Worm (Caenorhabditis elegans) whole organism, L4 larva: ENCODE measurements around the gene dyf-2.

ENCODE experiments used
- F44E2.7 ChIP-seq: fragments of 200-800 bp; sonication (Bioruptor generic); IDR thresholded peaks from 2 replicates; pipeline ENCODE4 v2.1.2; 2022; ENCODE audit warnings: missing genetic modification characterization, missing compliant biosample characterization
- T26A8.4 ChIP-seq: fragments of 200-800 bp; sonication (Bioruptor generic); IDR thresholded peaks from 2 replicates; pipeline ENCODE4 v1.3.6; 2022; ENCODE audit warnings: missing genetic modification characterization, missing compliant biosample characterization
- Y105C5A.15 ChIP-seq: fragments of 200-800 bp; sonication (Bioruptor generic); IDR thresholded peaks from 2 replicates; pipeline ENCODE4 v1.3.6; 2022; ENCODE audit warnings: missing genetic modification characterization, missing compliant biosample characterization
- Y48G9A.11 ChIP-seq: fragments of 200-800 bp; sonication (Bioruptor generic); IDR thresholded peaks from 2 replicates; pipeline ENCODE4 v1.3.6; 2022; ENCODE audit warnings: missing genetic modification reagents, missing genetic modification characterization, missing compliant biosample characterization
- aha-1 ChIP-seq: fragments of 150-350 bp; peaks from one replicate; lab custom pipeline; 2014; ENCODE audit warnings: missing biosample characterization, missing genetic modification characterization
- ama-1 ChIP-seq: fragments of 150-350 bp; optimal IDR thresholded peaks from 2 replicates; lab custom pipeline; 2014; ENCODE audit warnings: inconsistent platforms, mixed read lengths
- ceh-44 ChIP-seq: fragments of 200-800 bp; sonication (Bioruptor generic); IDR thresholded peaks from 2 replicates; pipeline ENCODE4 v1.3.6; 2022; ENCODE audit warnings: missing genetic modification reagents, missing genetic modification characterization, missing compliant biosample characterization
- daf-16 ChIP-seq, 3 experiments: sonication (generic microtip); optimal IDR thresholded peaks; 2 replicates each; lab custom pipeline; 2016 to 2017; ENCODE audit warnings: missing genetic modification characterization in 3 of 3, missing genetic modification reagents in 3 of 3, mild to moderate bottlenecking in 2 of 3, missing compliant biosample characterization in 2 of 3, missing biosample characterization in 1 of 3, moderate library complexity in 1 of 3
- daf-8 ChIP-seq: fragments of 200-800 bp; sonication (Bioruptor generic); IDR thresholded peaks from 2 replicates; pipeline ENCODE4 v1.3.6; 2022; ENCODE audit warnings: missing genetic modification characterization, missing compliant biosample characterization
- dmd-8 ChIP-seq: fragments of 200-800 bp; sonication (Bioruptor generic); IDR thresholded peaks from 2 replicates; pipeline ENCODE4 v1.3.6; 2022; ENCODE audit warnings: missing genetic modification characterization, missing compliant biosample characterization
- duxl-1 ChIP-seq: sonication (generic microtip); optimal IDR thresholded peaks from 2 replicates; lab custom pipeline; 2016; ENCODE audit warnings: mild to moderate bottlenecking, missing genetic modification characterization, moderate library complexity, missing compliant biosample characterization; ENCODE audit not compliant: poor library complexity
- egl-43 ChIP-seq: fragments of 200-800 bp; sonication (Bioruptor generic); IDR thresholded peaks from 2 replicates; pipeline ENCODE4 v1.3.6; 2022; ENCODE audit warnings: missing genetic modification reagents, missing genetic modification characterization, missing compliant biosample characterization
- gei-8 ChIP-seq: fragments of 200-800 bp; sonication (Bioruptor generic); optimal IDR thresholded peaks from 2 replicates; lab custom pipeline; 2018; ENCODE audit warnings: mild to moderate bottlenecking, missing genetic modification characterization, missing compliant biosample characterization
- hlh-11 ChIP-seq: fragments of 200-800 bp; sonication (Bioruptor generic); optimal IDR thresholded peaks from 2 replicates; lab custom pipeline; 2018; ENCODE audit warnings: mild to moderate bottlenecking, missing genetic modification characterization, missing compliant biosample characterization
- hlh-30 ChIP-seq: sonication (generic microtip); optimal IDR thresholded peaks from 2 replicates; lab custom pipeline; 2017; ENCODE audit warnings: antibody characterized with exemption, mild to moderate bottlenecking, missing genetic modification characterization, missing compliant biosample characterization; ENCODE audit not compliant: insufficient read depth
- jun-1 ChIP-seq: fragments of 150-350 bp; optimal IDR thresholded peaks from 2 replicates; lab custom pipeline; 2014; ENCODE audit warnings: missing biosample characterization, missing genetic modification reagents, missing genetic modification characterization
- lin-29 ChIP-seq: fragments of 200-800 bp; sonication (Bioruptor generic); IDR thresholded peaks from 2 replicates; pipeline ENCODE4 v1.3.6; 2022; ENCODE audit warnings: missing genetic modification reagents, missing genetic modification characterization, missing compliant biosample characterization
- lin-39 ChIP-seq: fragments of 150-350 bp; optimal IDR thresholded peaks from 2 replicates; lab custom pipeline; 2014; ENCODE audit warnings: missing biosample characterization, missing genetic modification reagents, missing genetic modification characterization
- madf-5 ChIP-seq, 2 experiments: fragments of 200-800 bp; sonication (Bioruptor generic); IDR thresholded peaks; 2 replicates each; pipeline ENCODE4 v1.3.6; 2022; ENCODE audit warnings: missing compliant biosample characterization in 2 of 2, missing genetic modification characterization in 2 of 2
- nhr-25 ChIP-seq: sonication (generic microtip); optimal IDR thresholded peaks from 2 replicates; lab custom pipeline; 2017; ENCODE audit warnings: missing genetic modification characterization, mild to moderate bottlenecking, missing compliant biosample characterization, antibody characterized with exemption, moderate library complexity, borderline replicate concordance; ENCODE audit not compliant: insufficient read depth
- nhr-28 ChIP-seq: fragments of 150-350 bp; optimal IDR thresholded peaks from 2 replicates; lab custom pipeline; 2014; ENCODE audit warnings: missing biosample characterization, missing genetic modification characterization
- nhr-6 ChIP-seq: fragments of 150-350 bp; optimal IDR thresholded peaks from 2 replicates; lab custom pipeline; 2014; ENCODE audit warnings: missing biosample characterization, missing genetic modification characterization
- nhr-76 ChIP-seq: fragments of 150-350 bp; optimal IDR thresholded peaks from 2 replicates; lab custom pipeline; 2014; ENCODE audit warnings: missing biosample characterization, missing genetic modification characterization
- rbr-2 ChIP-seq: sonication (generic microtip); optimal IDR thresholded peaks from 2 replicates; lab custom pipeline; 2016; ENCODE audit warnings: missing genotype, missing genetic modification characterization, missing compliant biosample characterization
- sdz-12 ChIP-seq: fragments of 200-800 bp; sonication (Bioruptor generic); optimal IDR thresholded peaks from 2 replicates; lab custom pipeline; 2018; ENCODE audit warnings: mild to moderate bottlenecking, missing genetic modification characterization, missing compliant biosample characterization
- skn-1 ChIP-seq: fragments of 150-350 bp; optimal IDR thresholded peaks from 2 replicates; lab custom pipeline; 2014; ENCODE audit warnings: missing biosample characterization, missing genetic modification characterization
- snpc-4 ChIP-seq: fragments of 150-350 bp; optimal IDR thresholded peaks from 2 replicates; lab custom pipeline; 2014; ENCODE audit warnings: missing biosample characterization, missing genetic modification characterization
- spr-1 ChIP-seq: sonication (generic microtip); optimal IDR thresholded peaks from 2 replicates; lab custom pipeline; 2016; ENCODE audit warnings: mild to moderate bottlenecking, missing genetic modification characterization, missing compliant biosample characterization
- tra-1 ChIP-seq: fragments of 200-800 bp; sonication (Bioruptor generic); IDR thresholded peaks from 2 replicates; pipeline ENCODE4 v1.3.6; 2022; ENCODE audit warnings: missing genetic modification reagents, missing genetic modification characterization, missing compliant biosample characterization
- unc-39 ChIP-seq: sonication (generic microtip); optimal IDR thresholded peaks from 2 replicates; lab custom pipeline; 2017; ENCODE audit warnings: missing biosample characterization, missing genetic modification characterization
- unc-62 ChIP-seq, 3 experiments: fragments of 150-350 bp in 1 of 3; sonication (generic microtip); optimal IDR thresholded peaks in 2 of 3; peaks in 1 of 3; 1 replicate in 1 of 3; 2 replicates in 2 of 3; lab custom pipeline; 2014 to 2017; ENCODE audit warnings: missing biosample characterization in 3 of 3, missing genetic modification characterization in 3 of 3, missing genetic modification reagents in 3 of 3, missing genotype in 1 of 3
- vab-7 ChIP-seq: fragments of 200-800 bp; sonication (Bioruptor generic); IDR thresholded peaks from 2 replicates; pipeline ENCODE4 v1.3.6; 2022; ENCODE audit warnings: missing genetic modification reagents, missing genetic modification characterization, missing compliant biosample characterization
- zip-11 ChIP-seq: fragments of 200-800 bp; sonication (Bioruptor generic); IDR thresholded peaks from 2 replicates; pipeline ENCODE4 v1.3.6; 2022; ENCODE audit warnings: missing genetic modification characterization, missing compliant biosample characterization

dyf-2 gene

DNA sequence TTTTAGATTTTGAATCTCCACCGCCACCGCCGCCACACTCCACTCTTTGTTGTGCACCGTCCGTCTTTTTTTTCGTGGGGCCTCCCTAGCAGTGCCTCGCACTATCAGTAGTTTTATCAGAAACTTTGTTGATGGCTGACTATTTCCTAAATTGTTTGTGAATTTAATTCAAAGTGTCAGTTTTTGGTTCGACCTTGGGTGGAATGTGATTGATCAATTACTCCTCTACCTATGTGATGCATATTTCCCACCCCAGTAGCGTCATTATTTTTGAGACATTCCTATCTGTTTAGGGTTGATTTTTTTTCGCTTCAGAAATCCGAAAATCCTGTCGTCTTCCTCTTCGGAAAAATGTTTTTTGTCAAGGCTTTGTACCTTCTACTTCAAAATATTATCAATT, 24.4 kb upstream of the dyf-2 start:
- TF ChIP-seq snpc-4 (tag; lab: Kevin White, UChicago) (no peak), hlh-11 (tag; lab: Kevin White, UChicago) (peak; percentile 10), zip-11 (GFP tag; lab: Robert Waterston, UW) (no peak), aha-1 (no peak), lin-29 (GFP tag; lab: Robert Waterston, UW) (no peak), ceh-44 (no peak), unc-39 (tag; lab: Kevin White, UChicago) (no peak), skn-1 (tag; lab: Kevin White, UChicago) (no peak), nhr-6 (no peak), duxl-1 (tag; lab: Kevin White, UChicago) (no peak), daf-8 (no peak), dmd-8 (no peak), T26A8.4 (GFP tag; lab: Robert Waterston, UW) (0 out of 2 replicates have a peak, but pooled peaks have one; percentile 28), daf-16 (GFP tag; optimal IDR thresholded peaks at IDR 0.05; lab: Kevin White, UChicago) (no peak), daf-16 (tag; optimal IDR thresholded peaks at IDR 0.05; lab: Kevin White, UChicago) (no peak), unc-62 (GFP tag; optimal IDR thresholded peaks at IDR 0.05 in 1 of 2; lab: Kevin White, UChicago) (peak in 1 of 2 experiments; percentile 82), unc-62 (tag; optimal IDR thresholded peaks at IDR 0.05; lab: Kevin White, UChicago) (no peak), Y48G9A.11 (GFP tag; lab: Robert Waterston, UW) (0 out of 2 replicates have a peak, but pooled peaks have one; percentile 38), nhr-25 (tag; lab: Kevin White, UChicago) (peak; percentile 19), nhr-76 (tag; lab: Kevin White, UChicago) (no peak)

DNA sequence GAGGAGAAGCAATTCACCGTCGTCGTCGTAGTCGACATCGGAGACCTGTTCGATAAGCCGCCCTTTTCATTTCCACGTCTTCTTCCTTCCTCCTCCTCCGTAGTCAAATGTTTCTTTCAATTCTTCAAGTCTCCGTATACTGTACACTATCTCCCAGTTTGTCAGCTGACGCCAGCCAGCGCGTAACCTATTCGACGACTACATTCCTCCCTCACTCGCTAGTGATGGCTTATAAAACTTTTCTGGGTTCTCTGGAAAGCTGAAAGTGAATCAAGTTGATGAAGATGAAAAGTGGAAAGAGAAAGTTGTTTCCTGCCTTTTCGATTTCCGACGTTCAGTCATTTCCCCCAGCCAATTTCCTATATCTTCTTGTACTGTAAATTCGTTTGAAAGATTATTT, 22.9 kb upstream of the dyf-2 start:
- no peak for TF ChIP-seq sdz-12
- no peak for TF ChIP-seq lin-39 (tag; lab: Kevin White, UChicago)
- TF ChIP-seq unc-62 (GFP tag; optimal IDR thresholded peaks at IDR 0.05 in 1 of 2; lab: Kevin White, UChicago) = peak in 1 of 2 experiments; percentile 98
- TF ChIP-seq unc-62 (tag; optimal IDR thresholded peaks at IDR 0.05; lab: Kevin White, UChicago) = no peak
- TF ChIP-seq nhr-6 = no peak
- no peak for TF ChIP-seq vab-7 (GFP tag; lab: Robert Waterston, UW)
- TF ChIP-seq aha-1 = peak; percentile 62
- peak; percentile 30; the same call in 1 of the 2 replicates for TF ChIP-seq egl-43
- TF ChIP-seq zip-11 (GFP tag; lab: Robert Waterston, UW) = no peak
- peak; percentile 32 for TF ChIP-seq hlh-11 (tag; lab: Kevin White, UChicago)
- TF ChIP-seq Y105C5A.15 (GFP tag; lab: Robert Waterston, UW) = no peak
- TF ChIP-seq spr-1 (tag; lab: Kevin White, UChicago) = peak; percentile 19
- TF ChIP-seq hlh-30 (tag; lab: Kevin White, UChicago) = peak; percentile 50
- TF ChIP-seq ama-1 = peak; percentile 23
- TF ChIP-seq unc-39 (tag; lab: Kevin White, UChicago) = no peak
- peak; percentile 38 for TF ChIP-seq nhr-28 (tag; lab: Kevin White, UChicago)
- TF ChIP-seq gei-8 (GFP tag; lab: Kevin White, UChicago) = no peak

DNA sequence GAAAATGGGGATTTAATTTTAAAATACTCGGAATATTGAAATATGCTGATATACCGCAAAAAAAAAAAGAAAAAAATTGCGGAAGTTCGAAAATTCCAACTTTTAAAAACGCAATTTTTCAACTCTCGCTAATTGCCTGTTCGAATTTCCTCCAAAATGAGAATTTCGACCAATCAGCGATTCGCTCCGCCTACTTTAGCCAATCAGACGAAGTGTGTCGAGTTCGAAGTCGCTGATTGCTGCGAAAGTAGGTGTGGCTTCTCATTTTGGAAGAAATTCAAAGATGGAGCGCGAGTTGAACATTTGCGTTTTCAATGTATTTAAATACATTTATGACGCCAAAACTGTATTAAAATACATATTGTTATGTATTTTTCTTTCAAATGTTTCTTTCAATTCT, 22.2 kb upstream of the dyf-2 start:
- TF ChIP-seq unc-62 (GFP tag; optimal IDR thresholded peaks at IDR 0.05 in 1 of 2; lab: Kevin White, UChicago) = peak in 1 of 2 experiments; percentile 51
- TF ChIP-seq unc-62 (tag; optimal IDR thresholded peaks at IDR 0.05; lab: Kevin White, UChicago) = no peak
- no peak for TF ChIP-seq lin-29 (GFP tag; lab: Robert Waterston, UW)

DNA sequence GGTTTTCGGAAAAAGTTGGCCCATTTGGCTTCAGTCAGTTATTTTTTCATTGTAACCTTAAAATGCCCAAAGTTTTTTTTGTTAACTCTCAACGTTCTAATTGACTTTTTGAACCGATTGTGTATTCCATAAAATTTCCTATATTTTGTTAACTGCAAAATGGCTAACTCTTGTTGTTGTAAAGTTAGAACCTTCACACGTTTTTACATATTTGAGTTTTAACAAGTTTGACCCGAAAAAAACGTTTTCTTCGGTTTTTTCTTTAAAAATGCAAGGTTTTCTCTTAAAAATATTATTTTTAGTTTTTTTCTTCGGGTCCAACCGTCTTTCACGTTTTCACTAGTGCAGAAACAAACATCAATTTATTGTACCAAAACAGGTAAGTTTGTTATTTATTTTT, 15.4 kb upstream of the dyf-2 start, which contains the start of gene lit-1:
Gene lit-1, plus strand, starts transcription at position 301 of the 400 bp plus-strand sequence.
- no peak for TF ChIP-seq tra-1 (GFP tag; lab: Robert Waterston, UW)
- no peak for TF ChIP-seq unc-62 (GFP tag; optimal IDR thresholded peaks at IDR 0.05 in 1 of 2; lab: Kevin White, UChicago)
- no peak for TF ChIP-seq unc-62 (tag; optimal IDR thresholded peaks at IDR 0.05; lab: Kevin White, UChicago)
- TF ChIP-seq rbr-2 (tag; lab: Kevin White, UChicago) = no peak
- TF ChIP-seq ceh-44 = no peak
- TF ChIP-seq daf-8 = no peak
- no peak for TF ChIP-seq F44E2.7 (GFP tag; lab: Robert Waterston, UW)
- no peak for TF ChIP-seq madf-5 (GFP tag; IDR thresholded peaks at IDR 0.05; lab: Robert Waterston, UW)
- no peak for TF ChIP-seq jun-1 (tag; lab: Kevin White, UChicago)
- no peak for TF ChIP-seq egl-43
